Comparison of ENCODE assay signal across 1 worm cellular context in the genomic region with DNA sequence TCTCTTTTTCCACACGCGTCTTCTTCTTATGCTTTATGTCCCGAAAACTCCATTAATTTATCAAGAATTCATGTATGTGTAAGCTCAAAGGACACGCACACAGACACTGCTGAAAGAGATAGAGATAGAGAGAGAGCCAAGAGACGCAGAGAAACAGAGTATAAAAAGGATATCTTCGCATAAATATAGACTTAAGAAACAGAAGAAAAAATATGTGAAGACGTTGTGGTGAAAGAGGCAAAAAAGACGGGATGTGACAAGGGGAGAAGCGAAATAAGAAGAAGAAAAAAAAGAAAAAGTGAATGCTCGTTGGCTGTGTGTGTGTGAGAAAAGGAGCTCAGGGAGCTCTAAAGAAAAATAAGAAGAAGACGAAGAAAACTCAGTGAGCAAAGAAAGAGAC.
A peak's percentile ranks its signal among the peaks of the same experiment; 100 is the strongest.
TF ChIP-seq lines count a peak whose summit lies in the region.

No protein-coding gene starts in this region.

TF ChIP-seq in whole organism, L1 larva, 84 proteins besides CTCF, POLR2A, EP300 and RAD21 (continued from another document):
- TF ChIP-seq nhr-237 (tag; optimal IDR thresholded peaks at IDR 0.05; lab: Kevin White, UChicago): no peak
- TF ChIP-seq nhr-20 (tag; optimal IDR thresholded peaks at IDR 0.05; lab: Kevin White, UChicago): no peak
- TF ChIP-seq rnt-1 (tag; optimal IDR thresholded peaks at IDR 0.05; lab: Kevin White, UChicago): no peak
- TF ChIP-seq nhr-47 (tag; optimal IDR thresholded peaks at IDR 0.05; lab: Kevin White, UChicago): peak; percentile 62
- TF ChIP-seq zip-4 (GFP tag; optimal IDR thresholded peaks at IDR 0.05; lab: Kevin White, UChicago): no peak
- TF ChIP-seq elt-2 (tag; optimal IDR thresholded peaks at IDR 0.05; lab: Kevin White, UChicago): no peak
- TF ChIP-seq unc-86 (tag; optimal IDR thresholded peaks at IDR 0.05; lab: Kevin White, UChicago): peak; percentile 70
- no peak for TF ChIP-seq efl-3 (GFP tag; optimal IDR thresholded peaks at IDR 0.05; lab: Kevin White, UChicago)
- no peak for TF ChIP-seq F16B12.6 (tag; optimal IDR thresholded peaks at IDR 0.05; lab: Kevin White, UChicago)
- TF ChIP-seq ets-5 (GFP tag; IDR thresholded peaks at IDR 0.05; lab: Robert Waterston, UW): no peak
- no peak for TF ChIP-seq ceh-88 (GFP tag; IDR thresholded peaks at IDR 0.05; lab: Robert Waterston, UW)
- no peak for TF ChIP-seq sox-4 (tag; optimal IDR thresholded peaks at IDR 0.05; lab: Kevin White, UChicago)
- TF ChIP-seq elt-3 (tag; optimal IDR thresholded peaks at IDR 0.05; lab: Kevin White, UChicago): no peak
- TF ChIP-seq swsn-7 (tag; optimal IDR thresholded peaks at IDR 0.05; lab: Kevin White, UChicago): peak; percentile 47
- peak; percentile 29 for TF ChIP-seq zag-1 (tag; optimal IDR thresholded peaks at IDR 0.05; lab: Kevin White, UChicago)
- TF ChIP-seq unc-130 (tag; optimal IDR thresholded peaks at IDR 0.05; lab: Kevin White, UChicago): no peak
- TF ChIP-seq tlp-1 (tag; optimal IDR thresholded peaks at IDR 0.05; lab: Kevin White, UChicago): no peak
- TF ChIP-seq egl-13 (tag; optimal IDR thresholded peaks at IDR 0.05; lab: Kevin White, UChicago): peak; percentile 71
